Fruit fly (Drosophila melanogaster) whole organism, wandering third instar larva: ENCODE measurements around the gene ast.

Experiments
- Myc ChIP-seq: fragments of >200 bp; optimal IDR thresholded peaks from 2 replicates; lab custom pipeline; 2017
- h ChIP-seq: fragments of 200-800 bp; sonication (Bioruptor generic); optimal IDR thresholded peaks from 3 replicates; lab custom pipeline; 2016; ENCODE audit warnings: missing biosample characterization, mild to moderate bottlenecking, missing genetic modification characterization

DNA sequence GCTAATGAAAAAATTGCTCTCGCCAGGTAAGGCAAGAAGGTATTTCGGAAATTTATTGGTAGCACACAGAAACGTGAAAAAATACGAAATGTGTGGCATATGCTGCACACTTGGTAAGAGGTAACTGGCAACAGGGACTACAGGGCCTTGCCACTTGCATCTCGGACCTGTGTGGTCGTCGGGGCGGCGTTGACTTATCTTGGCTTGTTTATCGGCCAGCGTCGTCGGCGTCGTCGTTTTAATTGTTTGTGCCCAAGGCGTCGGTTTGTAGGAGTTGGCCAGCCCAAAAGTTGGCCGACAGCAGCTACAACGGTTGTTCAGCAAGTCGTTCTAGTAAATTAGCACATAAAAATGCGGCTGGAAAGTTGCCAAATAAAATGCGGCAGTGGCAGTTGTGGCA, 11.4 kb upstream of the ast start:
- TF ChIP-seq Myc (lab: Kevin White, UChicago) (no peak), h (GFP tag; lab: Kevin White, UChicago) (no peak)
